Worm (Caenorhabditis elegans) whole organism, young adult: ENCODE results near the gene idpp-8.

Source experiments
- B0035.1 ChIP-seq: sonication (generic microtip); optimal IDR thresholded peaks from 2 replicates; lab custom pipeline; 2016; ENCODE audit warnings: missing genetic modification characterization, mild to moderate bottlenecking, missing compliant biosample characterization, missing genotype, missing genetic modification reagents
- B0336.3 ChIP-seq: fragments of 200-800 bp; sonication (Bioruptor generic); IDR thresholded peaks from 2 replicates; pipeline ENCODE4 v1.3.6; 2022; ENCODE audit warnings: missing genetic modification characterization, missing compliant biosample characterization
- C06A6.2 ChIP-seq: fragments of 200-800 bp; sonication (Bioruptor generic); conservative IDR thresholded peaks from 2 replicates; pipeline ENCODE4 v1.3.6; 2022; ENCODE audit warnings: missing genetic modification characterization, missing compliant biosample characterization
- C17E4.6 ChIP-seq: fragments of 200-800 bp; sonication (Bioruptor generic); IDR thresholded peaks from 2 replicates; pipeline ENCODE4 v1.3.6; 2022; ENCODE audit warnings: missing genetic modification reagents, missing genetic modification characterization, missing compliant biosample characterization
- F23B12.7 ChIP-seq: sonication (generic microtip); optimal IDR thresholded peaks from 2 replicates; lab custom pipeline; 2017; ENCODE audit warnings: missing genetic modification characterization, mild to moderate bottlenecking, missing compliant biosample characterization, antibody characterized with exemption, moderate library complexity; ENCODE audit not compliant: insufficient read depth
- F39B2.1 ChIP-seq: fragments of 200-800 bp; sonication (Bioruptor generic); IDR thresholded peaks from 2 replicates; pipeline ENCODE4 v1.3.6; 2022; ENCODE audit warnings: missing genetic modification reagents, missing genetic modification characterization, missing compliant biosample characterization
- F57C9.4 ChIP-seq: sonication (generic microtip); optimal IDR thresholded peaks from 2 replicates; lab custom pipeline; 2017; ENCODE audit warnings: mild to moderate bottlenecking, missing genetic modification characterization, missing compliant biosample characterization
- Y53F4B.3 ChIP-seq: fragments of 200-800 bp; sonication (Bioruptor generic); IDR thresholded peaks from 2 replicates; pipeline ENCODE4 v1.3.6; 2022; ENCODE audit warnings: missing genetic modification reagents, missing genetic modification characterization, missing compliant biosample characterization
- Y56A3A.18 ChIP-seq: fragments of 200-800 bp; sonication (Bioruptor generic); IDR thresholded peaks from 2 replicates; pipeline ENCODE4 v1.3.6; 2022; ENCODE audit warnings: missing genetic modification reagents, missing genetic modification characterization, missing compliant biosample characterization
- Y67H2A.10 ChIP-seq: fragments of 200-800 bp; sonication (Bioruptor generic); conservative IDR thresholded peaks from 2 replicates; pipeline ENCODE4 v1.3.6; 2022; ENCODE audit warnings: missing genetic modification reagents, missing genetic modification characterization, missing compliant biosample characterization
- Y79H2A.3 ChIP-seq: fragments of 200-800 bp; sonication (Bioruptor generic); conservative IDR thresholded peaks from 2 replicates; pipeline ENCODE4 v1.3.6; 2022; ENCODE audit warnings: missing genetic modification reagents, missing genetic modification characterization, missing compliant biosample characterization
- Y95B8A.8 ChIP-seq: fragments of 200-800 bp; sonication (Bioruptor generic); IDR thresholded peaks from 2 replicates; pipeline ENCODE4 v1.3.6; 2022; ENCODE audit warnings: missing genetic modification reagents, missing genetic modification characterization, missing compliant biosample characterization
- akir-1 ChIP-seq: fragments of 200-800 bp; sonication (Bioruptor generic); optimal IDR thresholded peaks from 2 replicates; lab custom pipeline; 2018; ENCODE audit warnings: mild to moderate bottlenecking, missing genetic modification characterization, moderate library complexity, missing compliant biosample characterization
- ama-1 ChIP-seq, 3 experiments: fragments of 150-350 bp in 1 of 3; sonication (generic microtip) in 2 of 3; optimal IDR thresholded peaks; 2 replicates each; lab custom pipeline; 2014 to 2018; ENCODE audit warnings: missing biosample characterization in 2 of 3, missing genetic modification characterization in 2 of 3, missing genetic modification reagents in 2 of 3
- aptf-2 ChIP-seq: fragments of 200-800 bp; sonication (Bioruptor generic); conservative IDR thresholded peaks from 2 replicates; pipeline ENCODE4 v1.3.6; 2022; ENCODE audit warnings: missing genetic modification reagents, missing genetic modification characterization, missing compliant biosample characterization
- bed-2 ChIP-seq: fragments of 200-800 bp; sonication (Bioruptor generic); IDR thresholded peaks from 2 replicates; pipeline ENCODE4 v1.3.6; 2022; ENCODE audit warnings: missing genetic modification reagents, missing genetic modification characterization, missing compliant biosample characterization
- cebp-2 ChIP-seq: fragments of 200-800 bp; sonication (Bioruptor generic); IDR thresholded peaks from 2 replicates; pipeline ENCODE4 v1.3.6; 2022; ENCODE audit warnings: missing genetic modification characterization, missing compliant biosample characterization
- ceh-58 ChIP-seq: fragments of 200-800 bp; sonication (Bioruptor generic); IDR thresholded peaks from 2 replicates; pipeline ENCODE4 v1.3.6; 2022; ENCODE audit warnings: missing genetic modification characterization, missing compliant biosample characterization
- ceh-91 ChIP-seq: fragments of 200-800 bp; sonication (Bioruptor generic); IDR thresholded peaks from 2 replicates; pipeline ENCODE4 v1.3.6; 2022; ENCODE audit warnings: missing genetic modification reagents, missing genetic modification characterization, missing compliant biosample characterization
- dpff-1 ChIP-seq: sonication (generic microtip); optimal IDR thresholded peaks from 2 replicates; lab custom pipeline; 2017; ENCODE audit warnings: mild to moderate bottlenecking, missing genetic modification characterization, missing compliant biosample characterization
- dpl-1 ChIP-seq: fragments of 150-350 bp; optimal IDR thresholded peaks from 2 replicates; lab custom pipeline; 2014; ENCODE audit warnings: missing biosample characterization, missing genetic modification reagents, missing genetic modification characterization
- efl-1 ChIP-seq: fragments of 150-350 bp; optimal IDR thresholded peaks from 2 replicates; lab custom pipeline; 2014; ENCODE audit warnings: missing biosample characterization, missing genetic modification reagents, missing genetic modification characterization
- egrh-3 ChIP-seq: fragments of 200-800 bp; sonication (Bioruptor generic); IDR thresholded peaks from 2 replicates; pipeline ENCODE4 v1.3.6; 2022; ENCODE audit warnings: missing genetic modification reagents, missing genetic modification characterization, missing compliant biosample characterization
- gei-17 ChIP-seq: fragments of 200-800 bp; sonication (Bioruptor generic); optimal IDR thresholded peaks from 2 replicates; lab custom pipeline; 2018; ENCODE audit warnings: mild to moderate bottlenecking, missing genetic modification characterization, missing compliant biosample characterization
- hsf-1 ChIP-seq: fragments of 200-800 bp; sonication (Bioruptor generic); IDR thresholded peaks from 2 replicates; pipeline ENCODE4 v1.3.6; 2022; ENCODE audit warnings: missing genetic modification reagents, missing genetic modification characterization, missing compliant biosample characterization
- lin-54 ChIP-seq: fragments of 200-800 bp; sonication (Bioruptor generic); optimal IDR thresholded peaks from 2 replicates; lab custom pipeline; 2018; ENCODE audit warnings: mild to moderate bottlenecking, missing genetic modification characterization, missing compliant biosample characterization
- madf-10 ChIP-seq: sonication (generic microtip); optimal IDR thresholded peaks from 2 replicates; lab custom pipeline; 2016; ENCODE audit warnings: mild to moderate bottlenecking, missing genetic modification characterization, missing compliant biosample characterization
- madf-8 ChIP-seq: fragments of 200-800 bp; sonication (Bioruptor generic); conservative IDR thresholded peaks from 2 replicates; pipeline ENCODE4 v1.3.6; 2022; ENCODE audit warnings: missing genetic modification reagents, missing genetic modification characterization, missing compliant biosample characterization
- mcd-1 ChIP-seq: fragments of 200-800 bp; sonication (Bioruptor generic); IDR thresholded peaks from 2 replicates; pipeline ENCODE4 v1.3.6; 2022; ENCODE audit warnings: missing genetic modification reagents, missing genetic modification characterization, missing compliant biosample characterization
- nhr-179 ChIP-seq: sonication (generic microtip); optimal IDR thresholded peaks from 2 replicates; lab custom pipeline; 2016; ENCODE audit warnings: mild to moderate bottlenecking, missing genetic modification characterization, missing compliant biosample characterization
- nhr-27 ChIP-seq: fragments of 200-800 bp; sonication (Bioruptor generic); optimal IDR thresholded peaks from 2 replicates; lab custom pipeline; 2018; ENCODE audit warnings: mild to moderate bottlenecking, missing genetic modification characterization, moderate library complexity, missing compliant biosample characterization
- nhr-90 ChIP-seq: sonication (generic microtip); optimal IDR thresholded peaks from 2 replicates; lab custom pipeline; 2016; ENCODE audit warnings: missing genotype, mild to moderate bottlenecking, missing genetic modification characterization, missing compliant biosample characterization
- rpc-1 ChIP-seq, 2 experiments: fragments of 150-350 bp in 1 of 2; sonication (generic microtip) in 1 of 2; optimal IDR thresholded peaks; 2 replicates each; lab custom pipeline; 2014 to 2018; ENCODE audit warnings: missing biosample characterization in 1 of 2, missing genetic modification characterization in 1 of 2, missing genetic modification reagents in 1 of 2, missing genotype in 1 of 2
- sdz-38 ChIP-seq: sonication (generic microtip); optimal IDR thresholded peaks from 2 replicates; lab custom pipeline; 2016; ENCODE audit warnings: missing genotype, missing genetic modification characterization, missing compliant biosample characterization
- unc-62 ChIP-seq: fragments of 150-350 bp; optimal IDR thresholded peaks from 2 replicates; lab custom pipeline; 2014; ENCODE audit warnings: missing biosample characterization, missing genetic modification reagents, missing genetic modification characterization
- xnd-1 ChIP-seq: sonication (generic microtip); optimal IDR thresholded peaks from 2 replicates; lab custom pipeline; 2016; ENCODE audit warnings: missing genotype, missing genetic modification reagents, missing genetic modification characterization, missing compliant biosample characterization
- ztf-22 ChIP-seq: fragments of 200-800 bp; sonication (Bioruptor generic); optimal IDR thresholded peaks from 2 replicates; lab custom pipeline; 2018; ENCODE audit warnings: mild to moderate bottlenecking, missing genetic modification characterization, moderate library complexity, missing compliant biosample characterization

Gene idpp-8

DNA sequence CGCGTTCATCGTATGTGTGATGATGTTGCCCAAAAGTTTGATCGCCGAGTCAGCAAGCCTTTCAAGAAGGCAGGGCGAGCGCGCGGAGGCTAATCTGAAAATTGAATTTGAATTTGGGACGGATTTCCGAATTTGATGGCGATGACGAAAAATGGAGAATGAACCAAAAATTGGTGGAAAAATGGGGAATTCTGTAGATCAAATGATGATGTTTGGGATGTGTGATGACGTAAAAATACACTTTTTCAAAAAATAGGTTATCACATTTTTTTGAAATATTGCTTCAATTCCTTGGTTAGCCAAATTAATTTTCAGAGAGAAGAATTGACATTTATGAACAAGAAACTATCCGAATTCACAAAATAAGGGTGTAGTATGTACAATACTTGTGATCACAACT is 35.8 kb upstream of the idpp-8 start, which contains the start of gene ZK971.1:
ZK971.1 (minus strand) TSS at position 101 of the 400 bp plus-strand sequence.
- TF ChIP-seq sdz-38 (tag; lab: Kevin White, UChicago), result no peak
- TF ChIP-seq efl-1 (GFP tag; lab: Kevin White, UChicago), result no peak
- no peak for TF ChIP-seq hsf-1
- TF ChIP-seq aptf-2 (GFP tag; lab: Robert Waterston, UW), result no peak
- TF ChIP-seq unc-62 (GFP tag; lab: Kevin White, UChicago), result no peak
- TF ChIP-seq dpl-1 (GFP tag; lab: Kevin White, UChicago), result no peak
- TF ChIP-seq, all 124 proteins: peak for 0

DNA sequence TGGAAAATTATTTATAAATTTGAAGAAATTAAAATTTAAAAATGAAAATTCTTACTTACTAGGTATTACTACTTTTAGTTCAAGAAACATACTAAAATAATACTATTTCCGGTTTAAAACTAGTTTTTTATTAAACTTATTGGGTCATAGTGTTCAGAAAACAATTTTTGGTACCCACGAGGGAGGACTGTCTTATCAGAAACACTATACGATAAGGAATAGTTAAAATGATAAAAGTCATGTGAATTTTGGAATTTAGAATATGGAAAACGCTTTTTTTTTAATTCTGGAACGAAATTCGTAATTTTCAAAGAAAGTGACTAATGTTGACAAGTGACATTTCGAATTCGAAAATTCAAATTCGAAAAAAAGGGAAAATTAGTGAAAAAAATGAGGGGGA is 33.7 kb upstream of the idpp-8 start:
- TF ChIP-seq C17E4.6 (GFP tag; lab: Robert Waterston, UW) (no peak), ceh-58 (GFP tag; lab: Robert Waterston, UW) (no peak), Y67H2A.10 (GFP tag; lab: Robert Waterston, UW) (no peak), bed-2 (GFP tag; lab: Robert Waterston, UW) (no peak), ama-1 (optimal IDR thresholded peaks at IDR 0.05; lab: Kevin White, UChicago) (no peak), ama-1 (GFP tag; optimal IDR thresholded peaks at IDR 0.05; lab: Kevin White, UChicago) (no peak), Y56A3A.18 (no peak), dpff-1 (tag; lab: Kevin White, UChicago) (no peak), akir-1 (GFP tag; lab: Kevin White, UChicago) (no peak), Y53F4B.3 (GFP tag; lab: Robert Waterston, UW) (no peak), ztf-22 (GFP tag; lab: Kevin White, UChicago) (no peak), gei-17 (GFP tag; lab: Kevin White, UChicago) (no peak), C06A6.2 (GFP tag; lab: Robert Waterston, UW) (no peak)

DNA sequence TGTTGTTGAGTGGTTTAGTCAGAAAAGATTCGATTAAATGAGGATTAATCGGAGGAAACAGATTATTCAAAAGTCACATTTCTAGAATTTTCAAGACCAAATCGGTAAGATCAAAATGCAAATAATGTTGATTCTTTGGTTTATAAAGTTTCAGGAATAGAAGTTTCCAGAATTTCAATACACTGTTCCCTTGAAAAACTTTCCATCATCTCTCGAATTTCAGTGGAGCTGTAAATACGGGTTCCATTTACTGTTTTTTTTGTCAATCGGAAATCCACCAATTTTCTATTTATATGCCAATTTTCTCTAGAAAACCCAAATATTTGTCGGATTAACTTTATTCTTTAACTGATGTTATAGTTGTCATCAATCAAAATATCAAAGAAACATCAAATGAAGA is 32.2 kb upstream of the idpp-8 start:
- TF ChIP-seq B0336.3 (GFP tag; lab: Robert Waterston, UW), result no peak
- no peak for TF ChIP-seq egrh-3

DNA sequence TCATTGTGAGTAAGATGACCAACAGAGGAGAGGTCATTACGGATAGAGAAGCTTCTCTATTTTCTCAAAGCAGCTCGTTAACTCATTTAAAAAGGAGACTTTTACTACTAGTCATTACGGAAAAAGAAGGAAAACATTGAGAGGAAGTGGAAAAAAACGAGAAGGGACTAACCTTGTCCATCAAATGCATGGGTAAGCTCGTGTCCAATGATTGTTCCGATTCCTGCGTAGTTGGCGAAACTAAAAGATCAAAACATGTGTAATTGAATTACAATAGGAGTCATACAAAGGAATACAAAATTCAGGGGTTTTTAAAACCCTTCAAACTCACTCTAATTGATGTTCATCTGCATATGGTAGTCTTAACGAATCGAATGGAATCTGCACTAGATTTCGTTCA is 30.4 kb upstream of the idpp-8 start:
- TF ChIP-seq rpc-1 (optimal IDR thresholded peaks at IDR 0.05; lab: Kevin White, UChicago) (no peak), rpc-1 (tag; optimal IDR thresholded peaks at IDR 0.05; lab: Kevin White, UChicago) (no peak), ama-1 (optimal IDR thresholded peaks at IDR 0.05; lab: Kevin White, UChicago) (no peak), ama-1 (GFP tag; optimal IDR thresholded peaks at IDR 0.05; lab: Kevin White, UChicago) (no peak), xnd-1 (tag; lab: Kevin White, UChicago) (no peak), madf-10 (tag; lab: Kevin White, UChicago) (no peak), F39B2.1 (GFP tag; lab: Robert Waterston, UW) (no peak)

DNA sequence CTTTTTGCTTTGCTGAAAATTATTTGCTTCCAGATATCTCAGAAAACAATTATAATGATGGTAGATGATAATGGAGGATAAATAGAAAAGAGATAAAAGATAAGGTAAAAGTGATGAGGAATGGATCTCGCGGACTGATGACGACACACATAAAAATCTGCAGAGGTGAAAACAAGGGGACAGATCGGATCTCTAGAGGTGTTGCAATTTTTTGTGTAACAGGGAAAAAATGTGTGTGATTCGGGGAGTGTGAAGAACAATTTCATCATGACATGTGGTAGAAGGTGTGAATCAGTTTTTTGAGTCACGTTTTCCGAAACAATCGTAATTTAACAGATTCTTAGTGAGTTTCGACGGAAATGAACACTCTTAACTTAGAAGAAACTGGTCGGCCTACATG is 26.4 kb upstream of the idpp-8 start:
- no peak for TF ChIP-seq ceh-91
- TF ChIP-seq B0035.1 (tag; lab: Kevin White, UChicago), result no peak
- TF ChIP-seq nhr-90 (tag; lab: Kevin White, UChicago), result no peak
- TF ChIP-seq efl-1 (GFP tag; lab: Kevin White, UChicago), result no peak
- TF ChIP-seq Y79H2A.3 (GFP tag; lab: Robert Waterston, UW), result no peak
- no peak for TF ChIP-seq cebp-2
- TF ChIP-seq nhr-179 (tag; lab: Kevin White, UChicago), result no peak
- no peak for TF ChIP-seq lin-54
- no peak for TF ChIP-seq unc-62 (GFP tag; lab: Kevin White, UChicago)
- TF ChIP-seq B0336.3 (GFP tag; lab: Robert Waterston, UW), result no peak
- TF ChIP-seq sdz-38 (tag; lab: Kevin White, UChicago), result no peak
- TF ChIP-seq F57C9.4 (tag; lab: Kevin White, UChicago), result no peak
- no peak for TF ChIP-seq madf-10 (tag; lab: Kevin White, UChicago)
- no peak for TF ChIP-seq C17E4.6 (GFP tag; lab: Robert Waterston, UW)
- TF ChIP-seq F23B12.7 (tag; lab: Kevin White, UChicago), result no peak
- no peak for TF ChIP-seq nhr-27 (tag; lab: Kevin White, UChicago)
- no peak for TF ChIP-seq Y95B8A.8
- no peak for TF ChIP-seq mcd-1
- no peak for TF ChIP-seq madf-8
